Worm (Caenorhabditis elegans): ENCODE results near the gene Y22D7AL.11.

- TF ChIP-seq flt-1 (GFP tag; IDR thresholded peaks at IDR 0.05) = no peak
- TF ChIP-seq ztf-23 (GFP tag; IDR thresholded peaks at IDR 0.05) = no peak
- TF ChIP-seq ztf-29 (GFP tag; IDR thresholded peaks at IDR 0.05) = no peak
- TF ChIP-seq T22C8.4 (GFP tag; IDR thresholded peaks at IDR 0.05) = no peak
- no peak for TF ChIP-seq cog-1 (tag; optimal IDR thresholded peaks at IDR 0.05)
These were observed 35.2 kb downstream of the Y22D7AL.11 start for ce11 chrIII:1598927-1599326.

Data from whole organism, midembryonic.